Worm (Caenorhabditis elegans): ENCODE measurements around the gene nlp-82.

The nlp-82 gene

ce11 chrII:9301065-9301464 is 47.0 kb upstream of the nlp-82 start (continued):
- TF ChIP-seq vab-7 (GFP tag; IDR thresholded peaks at IDR 0.05) (no peak), duxl-1 (tag; optimal IDR thresholded peaks at IDR 0.05; ENCODE audit: poor library complexity) (no peak), arid-1 (GFP tag; conservative IDR thresholded peaks at IDR 0.05) (no peak), R02D3.7 (tag; optimal IDR thresholded peaks at IDR 0.05) (no peak), lin-29 (GFP tag; IDR thresholded peaks at IDR 0.05) (no peak), ctbp-1 (GFP tag; IDR thresholded peaks at IDR 0.05) (no peak), zip-2 (tag; optimal IDR thresholded peaks at IDR 0.05) (no peak), pqm-1 (tag; optimal IDR thresholded peaks at IDR 0.05) (peak; percentile 98), ceh-20 (GFP tag; IDR thresholded peaks at IDR 0.05) (peak; percentile 41; the same call in 1 of the 2 replicates), Y48G9A.11 (GFP tag; IDR thresholded peaks at IDR 0.05) (no peak), nhr-28 (tag; optimal IDR thresholded peaks at IDR 0.05) (peak; percentile 86), egl-27 (tag; optimal IDR thresholded peaks at IDR 0.05) (no peak), gei-8 (GFP tag; optimal IDR thresholded peaks at IDR 0.05) (no peak), F49E8.2 (tag; optimal IDR thresholded peaks at IDR 0.05; ENCODE audit: borderline replicate concordance) (no peak), php-3 (GFP tag; IDR thresholded peaks at IDR 0.05) (peak; percentile 93)

- TF ChIP-seq unc-62 (GFP tag; optimal IDR thresholded peaks at IDR 0.05 in 1 of 2): peak in 1 of 2 experiments; percentile 2
- no peak for TF ChIP-seq unc-62 (tag; optimal IDR thresholded peaks at IDR 0.05)
- TF ChIP-seq lin-39 (tag; optimal IDR thresholded peaks at IDR 0.05): no peak
- no peak for TF ChIP-seq T26A8.4 (GFP tag; IDR thresholded peaks at IDR 0.05)
- no peak for TF ChIP-seq mes-2 (tag; optimal IDR thresholded peaks at IDR 0.05; ENCODE audit: poor library complexity, severe bottlenecking)
- TF ChIP-seq hmg-1.1 (GFP tag; IDR thresholded peaks at IDR 0.05): no peak
- no peak for TF ChIP-seq pha-4 (GFP tag; IDR thresholded peaks at IDR 0.05)
- TF ChIP-seq pha-4 (tag; optimal IDR thresholded peaks at IDR 0.05): no peak
- TF ChIP-seq saeg-2 (GFP tag; IDR thresholded peaks at IDR 0.05): no peak
These were observed 45.6 kb upstream of the nlp-82 start for ce11 chrII:9299679-9300078.

- no peak for TF ChIP-seq jun-1 (tag; optimal IDR thresholded peaks at IDR 0.05)
- TF ChIP-seq Y75B8A.6 (GFP tag; IDR thresholded peaks at IDR 0.05): no peak
- TF ChIP-seq Y105C5A.15 (GFP tag; IDR thresholded peaks at IDR 0.05): no peak
- no peak for TF ChIP-seq dmd-8 (GFP tag; IDR thresholded peaks at IDR 0.05)
These were observed 41.6 kb upstream of the nlp-82 start, which contains the start of gene C01G6.9 for ce11 chrII:9295678-9296077. C01G6.9 (minus strand) TSS chrII:9295818.

- TF ChIP-seq tra-1 (GFP tag; IDR thresholded peaks at IDR 0.05) (0 out of 2 replicates have a peak, but pooled peaks have one; percentile 15), zag-1 (tag; optimal IDR thresholded peaks at IDR 0.05) (no peak), dmd-9 (GFP tag; IDR thresholded peaks at IDR 0.05) (no peak), mep-1 (tag; optimal IDR thresholded peaks at IDR 0.05) (peak; percentile 60), php-3 (GFP tag; IDR thresholded peaks at IDR 0.05) (peak; percentile 90), arid-1 (GFP tag; conservative IDR thresholded peaks at IDR 0.05) (no peak), spr-1 (tag; optimal IDR thresholded peaks at IDR 0.05) (no peak), fos-1 (tag; optimal IDR thresholded peaks at IDR 0.05) (no peak), mxl-3 (GFP tag; optimal IDR thresholded peaks at IDR 0.05) (peak; percentile 59), hlh-11 (tag; optimal IDR thresholded peaks at IDR 0.05) (peak; percentile 88), nhr-77 (tag; optimal IDR thresholded peaks at IDR 0.05) (peak; percentile 89), duxl-1 (tag; optimal IDR thresholded peaks at IDR 0.05; ENCODE audit: poor library complexity) (no peak), F37D6.2 (tag; optimal IDR thresholded peaks at IDR 0.05) (no peak), nhr-42 (GFP tag; IDR thresholded peaks at IDR 0.05) (no peak), daf-16 (GFP tag; optimal IDR thresholded peaks at IDR 0.05) (no peak), daf-16 (tag; optimal IDR thresholded peaks at IDR 0.05) (peak; percentile 95), R02D3.7 (tag; optimal IDR thresholded peaks at IDR 0.05) (no peak), hlh-30 (tag; optimal IDR thresholded peaks at IDR 0.05; ENCODE audit: insufficient read depth) (peak; percentile 51), dve-1 (tag; optimal IDR thresholded peaks at IDR 0.05; ENCODE audit: insufficient read depth) (peak; percentile 95), mdl-1 (tag; optimal IDR thresholded peaks at IDR 0.05) (peak in 1 of 2 experiments; percentile 74), aly-2 (tag; optimal IDR thresholded peaks at IDR 0.05) (no peak), ama-1 (optimal IDR thresholded peaks at IDR 0.05) (no peak), pha-4 (GFP tag; IDR thresholded peaks at IDR 0.05) (no peak), pha-4 (tag; optimal IDR thresholded peaks at IDR 0.05) (no peak), daf-19 (GFP tag; conservative IDR thresholded peaks at IDR 0.05) (no peak), T20F7.1 (GFP tag; optimal IDR thresholded peaks at IDR 0.05) (peak; percentile 21)
These were observed 37.5 kb upstream of the nlp-82 start, which contains the start of gene acs-7 for ce11 chrII:9291632-9292031. acs-7 (plus strand) TSS chrII:9292017.

All from whole organism, L4 larva.